Fruit fly (Drosophila melanogaster): ENCODE data around the gene Mob2.
A peak's percentile ranks its signal among the peaks of the same experiment; 100 is the strongest.

The Mob2 gene

dm6 chr3L:11578847-11579246, 16.8 kb upstream of the Mob2 start:
- TF ChIP-seq bigmax (GFP tag; optimal IDR thresholded peaks at IDR 0.05): no peak
- TF ChIP-seq CTCF (GFP tag; optimal IDR thresholded peaks at IDR 0.05): peak; percentile 74
- TF ChIP-seq luna (GFP tag; optimal IDR thresholded peaks at IDR 0.05): no peak
- no peak for TF ChIP-seq dati (GFP tag; IDR thresholded peaks at IDR 0.05)

- TF ChIP-seq CG4854 (GFP tag; optimal IDR thresholded peaks at IDR 0.05) (no peak), CG4360 (GFP tag; IDR thresholded peaks at IDR 0.05) (peak; percentile 67), Mrtf (GFP tag; IDR thresholded peaks at IDR 0.05) (peak; percentile 54; the same call in 1 of the 3 replicates), zfh1 (GFP tag; IDR thresholded peaks at IDR 0.05) (no peak), otp (GFP tag; IDR thresholded peaks at IDR 0.05) (no peak)
These were observed 16.2 kb upstream of the Mob2 start, which contains the start of gene CG33270 for dm6 chr3L:11578211-11578673. Gene CG33270, minus strand, starts transcription at chr3L:11578623.

- peak; percentile 41 for TF ChIP-seq Hmr (GFP tag; optimal IDR thresholded peaks at IDR 0.05)
- TF ChIP-seq crp (GFP tag; optimal IDR thresholded peaks at IDR 0.05): no peak
- TF ChIP-seq jumu (GFP tag; optimal IDR thresholded peaks at IDR 0.05): no peak
- no peak for TF ChIP-seq cad (GFP tag; optimal IDR thresholded peaks at IDR 0.05)
- no peak for TF ChIP-seq luna (GFP tag; optimal IDR thresholded peaks at IDR 0.05)
- TF ChIP-seq lbe (GFP tag; optimal IDR thresholded peaks at IDR 0.05): no peak
- TF ChIP-seq CG3281 (GFP tag; optimal IDR thresholded peaks at IDR 0.05): peak; percentile 31
- TF ChIP-seq CG10462 (GFP tag; optimal IDR thresholded peaks at IDR 0.05): no peak
- TF ChIP-seq sens (GFP tag): peak; percentile 12
- peak; percentile 7 for TF ChIP-seq CG15269 (tag; optimal IDR thresholded peaks at IDR 0.05)
- TF ChIP-seq ftz-f1 (GFP tag; optimal IDR thresholded peaks at IDR 0.05): no peak
- TF ChIP-seq CG14014 (GFP tag; IDR thresholded peaks at IDR 0.05): no peak
- peak; percentile 31 for TF ChIP-seq Meics (GFP tag; optimal IDR thresholded peaks at IDR 0.05)
- no peak for TF ChIP-seq CG11247 (GFP tag; IDR thresholded peaks at IDR 0.05)
- no peak for TF ChIP-seq CG6854 (GFP tag; optimal IDR thresholded peaks at IDR 0.05)
- no peak for TF ChIP-seq Pdp1 (GFP tag; optimal IDR thresholded peaks at IDR 0.05)
- no peak for TF ChIP-seq az2 (GFP tag; optimal IDR thresholded peaks at IDR 0.05)
- TF ChIP-seq grn (GFP tag; optimal IDR thresholded peaks at IDR 0.05): no peak
- no peak for TF ChIP-seq nerfin-2 (GFP tag; IDR thresholded peaks at IDR 0.05; ENCODE audit: partially characterized antibody)
- TF ChIP-seq dm (GFP tag; optimal IDR thresholded peaks at IDR 0.05): no peak
- no peak for TF ChIP-seq tup (GFP tag; optimal IDR thresholded peaks at IDR 0.05)
- TF ChIP-seq HLH3B (GFP tag; IDR thresholded peaks at IDR 0.05): no peak
- TF ChIP-seq caup (GFP tag; optimal IDR thresholded peaks at IDR 0.05; ENCODE audit: severe bottlenecking): peak; percentile 16
- TF ChIP-seq crc (GFP tag; optimal IDR thresholded peaks at IDR 0.05): no peak
- TF ChIP-seq nom (GFP tag; optimal IDR thresholded peaks at IDR 0.05): no peak
- peak; percentile 2 for TF ChIP-seq CG13296 (GFP tag; optimal IDR thresholded peaks at IDR 0.05)
- TF ChIP-seq Mad (GFP tag; optimal IDR thresholded peaks at IDR 0.05): no peak
- TF ChIP-seq Mes4 (GFP tag; optimal IDR thresholded peaks at IDR 0.05): no peak
- TF ChIP-seq ems (GFP tag; optimal IDR thresholded peaks at IDR 0.05): no peak
- no peak for TF ChIP-seq zen (tag; optimal IDR thresholded peaks at IDR 0.05)
- no peak for TF ChIP-seq pfk (GFP tag; optimal IDR thresholded peaks at IDR 0.05)
- TF ChIP-seq CG7786 (GFP tag; optimal IDR thresholded peaks at IDR 0.05): no peak
- peak; percentile 31 for TF ChIP-seq CG6765 (GFP tag; optimal IDR thresholded peaks at IDR 0.05)
- peak; percentile 13 for TF ChIP-seq CG2120 (GFP tag; optimal IDR thresholded peaks at IDR 0.05)
- no peak for TF ChIP-seq eve (GFP tag; optimal IDR thresholded peaks at IDR 0.05)
- TF ChIP-seq lab (GFP tag; optimal IDR thresholded peaks at IDR 0.05): peak; percentile 50
- TF ChIP-seq CG43689 (GFP tag; IDR thresholded peaks at IDR 0.05): no peak
- TF ChIP-seq CrebB (tag; optimal IDR thresholded peaks at IDR 0.05): no peak
- TF ChIP-seq CG14441 (GFP tag; IDR thresholded peaks at IDR 0.05): no peak
- TF ChIP-seq CG18599 (GFP tag; optimal IDR thresholded peaks at IDR 0.05): peak; percentile 31
- TF ChIP-seq CG16813 (GFP tag; IDR thresholded peaks at IDR 0.05; ENCODE audit: partially characterized antibody): no peak
These were observed 15.4 kb upstream of the Mob2 start, which contains the start of gene CG33271 for dm6 chr3L:11577395-11577794. Gene CG33271, minus strand, starts transcription at chr3L:11577495.

Data from whole organism, embryonic.